Worm (Caenorhabditis elegans) whole organism, young adult: ENCODE data around the gene Y41D4A.3.

ENCODE experiments used
- F10E7.11 ChIP-seq: sonication (generic microtip); optimal IDR thresholded peaks from 2 replicates; lab custom pipeline; 2017; ENCODE audit warnings: mild to moderate bottlenecking, missing genetic modification characterization, moderate library complexity, missing compliant biosample characterization
- F52B5.7 ChIP-seq: sonication (generic microtip); optimal IDR thresholded peaks from 2 replicates; lab custom pipeline; 2016; ENCODE audit warnings: mild to moderate bottlenecking, missing genetic modification characterization, missing compliant biosample characterization
- F57C9.4 ChIP-seq: sonication (generic microtip); optimal IDR thresholded peaks from 2 replicates; lab custom pipeline; 2017; ENCODE audit warnings: mild to moderate bottlenecking, missing genetic modification characterization, missing compliant biosample characterization
- Y56A3A.18 ChIP-seq: fragments of 200-800 bp; sonication (Bioruptor generic); IDR thresholded peaks from 2 replicates; pipeline ENCODE4 v1.3.6; 2022; ENCODE audit warnings: missing genetic modification reagents, missing genetic modification characterization, missing compliant biosample characterization
- Y67H2A.10 ChIP-seq: fragments of 200-800 bp; sonication (Bioruptor generic); conservative IDR thresholded peaks from 2 replicates; pipeline ENCODE4 v1.3.6; 2022; ENCODE audit warnings: missing genetic modification reagents, missing genetic modification characterization, missing compliant biosample characterization
- Y95B8A.8 ChIP-seq: fragments of 200-800 bp; sonication (Bioruptor generic); IDR thresholded peaks from 2 replicates; pipeline ENCODE4 v1.3.6; 2022; ENCODE audit warnings: missing genetic modification reagents, missing genetic modification characterization, missing compliant biosample characterization
- ama-1 ChIP-seq, 3 experiments: fragments of 150-350 bp in 1 of 3; sonication (generic microtip) in 2 of 3; optimal IDR thresholded peaks; 2 replicates each; lab custom pipeline; 2014 to 2018; ENCODE audit warnings: missing biosample characterization in 2 of 3, missing genetic modification characterization in 2 of 3, missing genetic modification reagents in 2 of 3
- bed-1 ChIP-seq: fragments of 200-800 bp; sonication (Bioruptor generic); IDR thresholded peaks from 2 replicates; pipeline ENCODE4 v1.3.6; 2022; ENCODE audit warnings: missing genetic modification reagents, missing genetic modification characterization, missing compliant biosample characterization
- cebp-2 ChIP-seq: fragments of 200-800 bp; sonication (Bioruptor generic); IDR thresholded peaks from 2 replicates; pipeline ENCODE4 v1.3.6; 2022; ENCODE audit warnings: missing genetic modification characterization, missing compliant biosample characterization
- ceh-91 ChIP-seq: fragments of 200-800 bp; sonication (Bioruptor generic); IDR thresholded peaks from 2 replicates; pipeline ENCODE4 v1.3.6; 2022; ENCODE audit warnings: missing genetic modification reagents, missing genetic modification characterization, missing compliant biosample characterization
- chd-7 ChIP-seq: sonication (generic microtip); optimal IDR thresholded peaks from 2 replicates; lab custom pipeline; 2016; ENCODE audit warnings: mild to moderate bottlenecking, missing genetic modification characterization, moderate library complexity, missing compliant biosample characterization
- dox-1 ChIP-seq: fragments of 200-800 bp; sonication (Bioruptor generic); IDR thresholded peaks from 2 replicates; pipeline ENCODE4 v1.3.6; 2022; ENCODE audit warnings: missing genetic modification reagents, missing genetic modification characterization, missing compliant biosample characterization
- efl-1 ChIP-seq: fragments of 150-350 bp; optimal IDR thresholded peaks from 2 replicates; lab custom pipeline; 2014; ENCODE audit warnings: missing biosample characterization, missing genetic modification reagents, missing genetic modification characterization
- egrh-3 ChIP-seq: fragments of 200-800 bp; sonication (Bioruptor generic); IDR thresholded peaks from 2 replicates; pipeline ENCODE4 v1.3.6; 2022; ENCODE audit warnings: missing genetic modification reagents, missing genetic modification characterization, missing compliant biosample characterization
- ets-4 ChIP-seq: fragments of 200-800 bp; sonication (Bioruptor generic); optimal IDR thresholded peaks from 2 replicates; lab custom pipeline; 2018; ENCODE audit warnings: mild to moderate bottlenecking, missing genetic modification characterization, missing compliant biosample characterization
- him-1 ChIP-seq: sonication (generic microtip); optimal IDR thresholded peaks from 2 replicates; lab custom pipeline; 2016; ENCODE audit warnings: missing genotype, missing genetic modification reagents, missing genetic modification characterization, missing compliant biosample characterization
- hrde-1 ChIP-seq: sonication (generic microtip); optimal IDR thresholded peaks from 2 replicates; lab custom pipeline; 2016; ENCODE audit warnings: missing genetic modification characterization, mild to moderate bottlenecking, missing compliant biosample characterization, moderate library complexity, missing genotype, missing genetic modification reagents, borderline replicate concordance
- lag-1 ChIP-seq: fragments of 200-800 bp; sonication (Bioruptor generic); IDR thresholded peaks from 2 replicates; pipeline ENCODE4 v1.3.6; 2022; ENCODE audit warnings: missing genetic modification reagents, missing genetic modification characterization, missing compliant biosample characterization
- let-607 ChIP-seq, 2 experiments: fragments of 200-800 bp in 1 of 2; sonication (Bioruptor generic) in 1 of 2; sonication (generic microtip) in 1 of 2; optimal IDR thresholded peaks; 2 replicates each; lab custom pipeline; 2016 to 2018; ENCODE audit warnings: mild to moderate bottlenecking in 2 of 2, missing compliant biosample characterization in 2 of 2, missing genetic modification characterization in 2 of 2, moderate library complexity in 2 of 2, missing genotype in 1 of 2
- lin-40 ChIP-seq: sonication (generic microtip); optimal IDR thresholded peaks from 2 replicates; lab custom pipeline; 2016; ENCODE audit warnings: missing genetic modification characterization, mild to moderate bottlenecking, missing compliant biosample characterization, missing genotype, missing genetic modification reagents
- lir-1 ChIP-seq: fragments of 200-800 bp; sonication (Bioruptor generic); conservative IDR thresholded peaks from 2 replicates; pipeline ENCODE4 v1.3.6; 2022; ENCODE audit warnings: missing genetic modification reagents, missing genetic modification characterization, missing compliant biosample characterization
- madf-6 ChIP-seq: fragments of 200-800 bp; sonication (Bioruptor generic); IDR thresholded peaks from 2 replicates; pipeline ENCODE4 v1.3.6; 2022; ENCODE audit warnings: missing genetic modification reagents, missing genetic modification characterization, missing compliant biosample characterization
- nhr-27 ChIP-seq: fragments of 200-800 bp; sonication (Bioruptor generic); optimal IDR thresholded peaks from 2 replicates; lab custom pipeline; 2018; ENCODE audit warnings: mild to moderate bottlenecking, missing genetic modification characterization, moderate library complexity, missing compliant biosample characterization
- nhr-80 ChIP-seq: sonication (generic microtip); optimal IDR thresholded peaks from 2 replicates; lab custom pipeline; 2016; ENCODE audit warnings: missing genetic modification characterization, missing compliant biosample characterization
- nhr-90 ChIP-seq: sonication (generic microtip); optimal IDR thresholded peaks from 2 replicates; lab custom pipeline; 2016; ENCODE audit warnings: missing genotype, mild to moderate bottlenecking, missing genetic modification characterization, missing compliant biosample characterization
- sdz-38 ChIP-seq: sonication (generic microtip); optimal IDR thresholded peaks from 2 replicates; lab custom pipeline; 2016; ENCODE audit warnings: missing genotype, missing genetic modification characterization, missing compliant biosample characterization
- sea-2 ChIP-seq: fragments of 200-800 bp; sonication (Bioruptor generic); IDR thresholded peaks from 2 replicates; pipeline ENCODE4 v1.3.6; 2022; ENCODE audit warnings: missing genetic modification characterization, missing compliant biosample characterization
- snpc-4 ChIP-seq, 5 experiments: fragments of 150-350 bp in 1 of 5; sonication (generic microtip) in 4 of 5; optimal IDR thresholded peaks; 2 replicates each; lab custom pipeline; 2014 to 2018; ENCODE audit warnings: missing genetic modification characterization in 5 of 5, missing biosample characterization in 3 of 5, antibody characterized with exemption in 2 of 5, mild to moderate bottlenecking in 2 of 5, missing compliant biosample characterization in 2 of 5, missing genotype in 2 of 5, moderate library complexity in 2 of 5, missing genetic modification reagents in 1 of 5
- unc-130 ChIP-seq: sonication (generic microtip); optimal IDR thresholded peaks from 2 replicates; lab custom pipeline; 2016; ENCODE audit warnings: missing genetic modification reagents, missing genetic modification characterization, missing compliant biosample characterization
- xnd-1 ChIP-seq: sonication (generic microtip); optimal IDR thresholded peaks from 2 replicates; lab custom pipeline; 2016; ENCODE audit warnings: missing genotype, missing genetic modification reagents, missing genetic modification characterization, missing compliant biosample characterization
- zfh-2 ChIP-seq: fragments of 200-800 bp; sonication (Bioruptor generic); conservative IDR thresholded peaks from 2 replicates; pipeline ENCODE4 v1.3.6; 2022; ENCODE audit warnings: missing genetic modification reagents, missing genetic modification characterization, missing compliant biosample characterization
- ztf-25 ChIP-seq: fragments of 200-800 bp; sonication (Bioruptor generic); IDR thresholded peaks from 2 replicates; pipeline ENCODE4 v1.3.6; 2022; ENCODE audit warnings: missing genetic modification reagents, missing genetic modification characterization, missing compliant biosample characterization
- ztf-26 ChIP-seq: sonication (generic microtip); optimal IDR thresholded peaks from 2 replicates; lab custom pipeline; 2017; ENCODE audit warnings: missing genetic modification characterization, missing compliant biosample characterization
- ztf-3 ChIP-seq: fragments of 200-800 bp; sonication (Bioruptor generic); optimal IDR thresholded peaks from 2 replicates; lab custom pipeline; 2018; ENCODE audit warnings: mild to moderate bottlenecking, missing genetic modification characterization, missing compliant biosample characterization
- ztf-6 ChIP-seq: fragments of 200-800 bp; sonication (Bioruptor generic); IDR thresholded peaks from 2 replicates; pipeline ENCODE4 v1.3.6; 2022; ENCODE audit warnings: missing genetic modification reagents, missing genetic modification characterization, missing compliant biosample characterization

The Y41D4A.3 gene

DNA sequence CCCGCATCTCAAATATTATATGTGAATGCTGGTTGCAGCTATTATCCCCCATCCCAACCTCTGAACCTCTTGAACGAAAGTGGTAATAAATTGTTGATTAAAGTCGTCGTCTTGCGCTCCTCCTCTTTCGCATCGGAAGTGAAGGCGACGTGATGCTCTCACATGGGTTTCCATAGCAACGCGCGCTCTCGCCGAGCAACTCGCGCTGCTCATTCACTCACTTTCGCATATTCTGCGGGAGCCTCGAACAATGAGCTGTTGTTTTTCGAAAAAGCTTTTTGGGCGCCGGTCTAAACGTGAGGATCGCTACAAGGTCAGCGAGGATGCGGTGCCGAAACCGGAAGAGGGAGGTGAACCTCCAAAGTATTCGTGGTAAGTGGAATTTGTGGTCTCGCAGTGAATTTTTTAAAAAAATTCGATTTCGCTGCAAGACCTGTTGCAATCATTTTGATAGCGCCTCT lies 42.5 kb upstream of the Y41D4A.3 start, which contains the start of gene rpi-2 (continued):
- no peak for TF ChIP-seq egrh-3 (GFP tag; lab: Robert Waterston, UW)
- TF ChIP-seq ets-4 (GFP tag; lab: Kevin White, UChicago): peak; percentile 34
- TF ChIP-seq sdz-38 (tag; lab: Kevin White, UChicago): no peak
- TF ChIP-seq Y56A3A.18 (GFP tag; lab: Robert Waterston, UW): peak; percentile 74; the same call in 1 of the 2 replicates
- TF ChIP-seq ztf-3: no peak
- TF ChIP-seq cebp-2 (GFP tag; lab: Robert Waterston, UW): 0 out of 2 replicates have a peak, but pooled peaks have one; percentile 65
- peak; percentile 83 for TF ChIP-seq chd-7 (tag; lab: Kevin White, UChicago)
- no peak for TF ChIP-seq F57C9.4
- peak; percentile 85; the same call in 1 of the 2 replicates for TF ChIP-seq bed-1 (GFP tag; lab: Robert Waterston, UW)
- no peak for TF ChIP-seq Y67H2A.10
- TF ChIP-seq ztf-26 (tag; lab: Kevin White, UChicago): peak; percentile 15
- TF ChIP-seq hrde-1 (tag; lab: Kevin White, UChicago): peak; percentile 95
- TF ChIP-seq F52B5.7: peak; percentile 97
- TF ChIP-seq lag-1 (GFP tag; lab: Robert Waterston, UW): no peak
- TF ChIP-seq ztf-6: no peak
- no peak for TF ChIP-seq let-607 (tag; optimal IDR thresholded peaks at IDR 0.05; lab: Kevin White, UChicago)
- TF ChIP-seq lir-1 (GFP tag; lab: Robert Waterston, UW): no peak
- TF ChIP-seq nhr-90 (tag; lab: Kevin White, UChicago): peak; percentile 66
- peak; percentile 92 for TF ChIP-seq Y95B8A.8 (GFP tag; lab: Robert Waterston, UW)
- TF ChIP-seq unc-130 (GFP tag; lab: Kevin White, UChicago): peak; percentile 91
- TF ChIP-seq nhr-27 (tag; lab: Kevin White, UChicago): peak; percentile 62
- TF ChIP-seq nhr-80: no peak
- 0 out of 2 replicates have a peak, but pooled peaks have one; percentile 21 for TF ChIP-seq sea-2
- peak; percentile 69 for TF ChIP-seq him-1
- no peak for TF ChIP-seq snpc-4 (GFP tag; optimal IDR thresholded peaks at IDR 0.05; lab: Kevin White, UChicago)
- peak in 3 of 4 experiments; percentile 48 to 61 (median 56) for TF ChIP-seq snpc-4 (tag; optimal IDR thresholded peaks at IDR 0.05; lab: Kevin White, UChicago)
- no peak for TF ChIP-seq efl-1 (GFP tag; lab: Kevin White, UChicago)
- peak; percentile 45; the same call in 1 of the 2 replicates for TF ChIP-seq ceh-91 (GFP tag; lab: Robert Waterston, UW)
- peak; percentile 94 for TF ChIP-seq F10E7.11 (tag; lab: Kevin White, UChicago)
- TF ChIP-seq xnd-1 (tag; lab: Kevin White, UChicago): peak; percentile 69
- no peak for TF ChIP-seq ama-1 (optimal IDR thresholded peaks at IDR 0.05; lab: Kevin White, UChicago)
- TF ChIP-seq ama-1 (GFP tag; optimal IDR thresholded peaks at IDR 0.05; lab: Kevin White, UChicago): peak; percentile 49 to 50
- TF ChIP-seq, all 124 proteins: peak for 90

- no peak for TF ChIP-seq dox-1 (GFP tag; lab: Robert Waterston, UW)
- peak; percentile 75 for TF ChIP-seq zfh-2 (GFP tag; lab: Robert Waterston, UW)
These were observed 40.0 kb upstream of the Y41D4A.3 start for ce11 chrIV:1713618-1714017.

DNA sequence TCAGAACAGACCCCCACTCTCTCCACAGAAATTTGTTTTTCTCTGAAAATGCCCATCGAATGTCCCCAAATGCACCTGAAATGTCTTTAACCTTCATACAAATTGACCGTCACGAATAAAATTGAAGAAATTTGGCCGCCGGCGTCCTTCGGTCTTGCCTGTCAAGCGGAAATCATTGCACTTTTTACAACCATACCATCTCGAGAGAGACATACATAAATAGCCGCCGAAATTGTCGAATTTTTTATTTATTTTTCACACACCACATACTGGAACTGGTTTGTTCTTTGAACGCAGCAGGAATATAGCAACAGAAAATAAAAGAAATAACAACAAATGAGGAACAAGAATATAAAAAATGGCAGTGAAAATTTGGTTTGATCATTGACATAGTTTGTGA lies 37.9 kb upstream of the Y41D4A.3 start:
- TF ChIP-seq lin-40 (tag; lab: Kevin White, UChicago) (peak; percentile 29), hrde-1 (tag; lab: Kevin White, UChicago) (no peak), Y95B8A.8 (GFP tag; lab: Robert Waterston, UW) (no peak), madf-6 (GFP tag; lab: Robert Waterston, UW) (no peak), chd-7 (tag; lab: Kevin White, UChicago) (no peak), ztf-25 (GFP tag; lab: Robert Waterston, UW) (no peak)
